Worm (Caenorhabditis elegans) whole organism, early embryonic: ENCODE measurements around the gene str-83.

ENCODE experiments used
- B0310.2 ChIP-seq: sonication (generic microtip); optimal IDR thresholded peaks from 2 replicates; lab custom pipeline; 2016; ENCODE audit warnings: mild to moderate bottlenecking, missing genetic modification characterization, missing compliant biosample characterization
- F13C5.2 ChIP-seq: sonication (generic microtip); optimal IDR thresholded peaks from 2 replicates; lab custom pipeline; 2017; ENCODE audit warnings: mild to moderate bottlenecking, missing genetic modification characterization, inconsistent platforms, missing compliant biosample characterization
- aly-1 ChIP-seq: sonication (generic microtip); optimal IDR thresholded peaks from 2 replicates; lab custom pipeline; 2016; ENCODE audit warnings: missing genetic modification characterization, missing compliant biosample characterization
- ama-1 ChIP-seq: fragments of 150-350 bp; optimal IDR thresholded peaks from 2 replicates; lab custom pipeline; 2014
- ceh-13 ChIP-seq: fragments of 200-800 bp; sonication (Bioruptor generic); optimal IDR thresholded peaks from 2 replicates; lab custom pipeline; 2018; ENCODE audit warnings: mild to moderate bottlenecking, missing genetic modification characterization, missing compliant biosample characterization
- ceh-36 ChIP-seq: sonication (generic microtip); optimal IDR thresholded peaks from 2 replicates; lab custom pipeline; 2016; ENCODE audit warnings: missing genetic modification characterization, inconsistent platforms, missing compliant biosample characterization
- ets-7 ChIP-seq: sonication (generic microtip); optimal IDR thresholded peaks from 2 replicates; lab custom pipeline; 2016; ENCODE audit warnings: missing genotype, missing genetic modification characterization, missing compliant biosample characterization
- flt-1 ChIP-seq: fragments of 200-800 bp; sonication (Bioruptor generic); IDR thresholded peaks from 2 replicates; pipeline ENCODE4 v1.3.6; 2022; ENCODE audit warnings: missing genetic modification characterization, missing compliant biosample characterization
- hmbx-1 ChIP-seq: sonication (generic microtip); optimal IDR thresholded peaks from 2 replicates; lab custom pipeline; 2016; ENCODE audit warnings: mild to moderate bottlenecking, missing genetic modification characterization, missing compliant biosample characterization
- hmg-4 ChIP-seq: fragments of 200-800 bp; sonication (Bioruptor generic); optimal IDR thresholded peaks from 2 replicates; lab custom pipeline; 2018; ENCODE audit warnings: mild to moderate bottlenecking, missing genetic modification characterization, missing compliant biosample characterization
- pes-1 ChIP-seq: fragments of 200-800 bp; sonication (Bioruptor generic); IDR thresholded peaks from 2 replicates; pipeline ENCODE4 v1.3.6; 2022; ENCODE audit warnings: missing genetic modification reagents, missing genetic modification characterization, missing compliant biosample characterization
- scrt-1 ChIP-seq: fragments of 200-800 bp; sonication (Bioruptor generic); IDR thresholded peaks from 2 replicates; pipeline ENCODE4 v1.3.6; 2022; ENCODE audit warnings: missing genetic modification characterization, missing compliant biosample characterization
- tbx-37 ChIP-seq: fragments of 200-800 bp; sonication (Bioruptor generic); conservative IDR thresholded peaks from 2 replicates; pipeline ENCODE4 v1.3.6; 2022; ENCODE audit warnings: missing genetic modification reagents, missing genetic modification characterization, missing compliant biosample characterization

DNA sequence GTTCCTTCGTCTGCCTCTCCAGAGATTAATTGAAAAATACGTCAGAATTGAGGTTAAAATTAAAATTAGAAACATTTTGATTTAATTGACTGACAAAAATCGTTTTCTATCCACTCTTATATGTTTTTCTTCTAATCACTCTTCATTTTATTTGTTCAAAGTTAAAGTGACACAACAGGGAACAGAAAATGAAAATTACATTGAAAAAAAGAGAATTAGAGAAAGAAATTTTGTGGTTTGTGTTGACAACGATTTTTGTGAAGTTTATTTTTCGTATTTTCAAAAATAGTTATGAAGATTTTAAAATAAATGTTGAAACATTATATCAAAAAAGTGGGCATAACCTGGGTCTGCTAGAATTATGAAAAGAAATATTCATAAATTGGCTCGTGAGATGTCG lies 19.5 kb upstream of the str-83 start, which contains the start of gene cyp-34A5:
- TF ChIP-seq ets-7 (tag; lab: Kevin White, UChicago) (no peak), hmg-4 (GFP tag; lab: Kevin White, UChicago) (no peak), scrt-1 (GFP tag; lab: Robert Waterston, UW) (no peak), hmbx-1 (no peak), B0310.2 (tag; lab: Kevin White, UChicago) (no peak), tbx-37 (no peak), aly-1 (tag; lab: Kevin White, UChicago) (no peak), flt-1 (GFP tag; lab: Robert Waterston, UW) (no peak), pes-1 (GFP tag; lab: Robert Waterston, UW) (no peak), ceh-36 (tag; lab: Kevin White, UChicago) (no peak), ceh-13 (GFP tag; lab: Kevin White, UChicago) (no peak), F13C5.2 (no peak), ama-1 (no peak)
